Worm (Caenorhabditis elegans): ENCODE data around the gene F09C6.11.

- no peak for TF ChIP-seq hmg-4 (GFP tag; optimal IDR thresholded peaks at IDR 0.05)
- TF ChIP-seq flt-1 (GFP tag; IDR thresholded peaks at IDR 0.05), result no peak
Measured at ce11 chrV:16918378-16918777, 36.3 kb upstream of the F09C6.11 start, which contains the start of the genes fbxa-206 and Y102A5C.2.
